Fruit fly (Drosophila melanogaster) whole organism: ENCODE results near the gene RpL3.

Source experiments
- CG8478 ChIP-seq: fragments of >200 bp; optimal IDR thresholded peaks from 2 replicates; lab custom pipeline; 2018; ENCODE audit warnings: inconsistent platforms
- Dll ChIP-seq: fragments of >200 bp; optimal IDR thresholded peaks from 2 replicates; lab custom pipeline; 2017
- EcR ChIP-seq, 2 experiments: fragments of >200 bp; optimal IDR thresholded peaks; 2 replicates each; lab custom pipeline; 2017; ENCODE audit warnings: missing biosample characterization in 2 of 2, missing genetic modification characterization in 2 of 2, missing genetic modification reagents in 2 of 2
- pan ChIP-seq: fragments of >200 bp; optimal IDR thresholded peaks from 2 replicates; lab custom pipeline; 2017
- psq ChIP-seq: fragments of >200 bp; optimal IDR thresholded peaks from 2 replicates; lab custom pipeline; 2017
- usp ChIP-seq: fragments of >200 bp; optimal IDR thresholded peaks from 2 replicates; lab custom pipeline; 2017; ENCODE audit warnings: missing biosample characterization, missing genetic modification characterization, mixed read lengths

Gene RpL3

DNA sequence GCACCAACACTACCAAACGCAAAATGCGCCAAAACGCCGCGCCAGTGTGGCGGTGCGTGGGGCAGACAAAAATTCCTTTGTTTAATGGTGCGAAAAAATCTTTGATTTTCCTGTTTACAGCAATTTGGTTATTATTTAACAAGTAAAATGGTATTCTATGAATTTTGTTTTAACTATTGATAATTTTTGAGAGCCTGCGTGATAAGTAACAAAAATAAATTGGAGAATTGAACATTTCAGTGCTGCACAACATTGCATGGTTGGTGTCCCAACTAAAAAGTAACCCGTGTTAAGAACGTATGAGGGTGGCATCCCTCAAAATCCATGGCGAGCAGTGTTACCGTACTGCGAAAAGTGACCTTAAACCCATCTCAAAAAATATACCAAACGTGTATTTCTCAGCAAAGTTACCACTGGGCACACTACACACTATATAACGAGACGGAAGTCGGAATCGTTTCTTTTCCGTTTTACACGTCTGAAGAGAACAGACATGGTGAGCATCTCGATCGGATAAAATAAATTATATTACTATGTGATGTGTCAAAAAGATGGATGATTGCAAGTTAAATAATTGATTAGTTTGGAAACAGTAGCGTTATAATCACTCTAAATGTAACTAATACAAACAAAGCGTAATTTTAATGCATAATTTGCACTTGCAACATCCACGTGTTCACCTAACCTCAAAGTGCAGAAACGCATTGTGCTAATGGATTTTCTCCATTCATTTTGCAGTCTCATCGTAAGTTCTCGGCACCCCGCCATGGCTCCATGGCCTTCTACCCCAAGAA lies at the start of gene RpL3, which contains the start of gene CG6693:
Gene RpL3, plus strand, starts transcription at position 458 of the 794 bp plus-strand sequence.
Gene CG6693, minus strand, starts transcription at position 203 of the 794 bp plus-strand sequence.
- TF ChIP-seq pan = no peak
- TF ChIP-seq CG8478 = no peak
- TF ChIP-seq EcR (GFP tag; optimal IDR thresholded peaks at IDR 0.05; lab: Kevin White, UChicago) = no peak
- no peak for TF ChIP-seq Dll (lab: Kevin White, UChicago)
- TF ChIP-seq psq (lab: Kevin White, UChicago) = no peak
- TF ChIP-seq usp = no peak

DNA sequence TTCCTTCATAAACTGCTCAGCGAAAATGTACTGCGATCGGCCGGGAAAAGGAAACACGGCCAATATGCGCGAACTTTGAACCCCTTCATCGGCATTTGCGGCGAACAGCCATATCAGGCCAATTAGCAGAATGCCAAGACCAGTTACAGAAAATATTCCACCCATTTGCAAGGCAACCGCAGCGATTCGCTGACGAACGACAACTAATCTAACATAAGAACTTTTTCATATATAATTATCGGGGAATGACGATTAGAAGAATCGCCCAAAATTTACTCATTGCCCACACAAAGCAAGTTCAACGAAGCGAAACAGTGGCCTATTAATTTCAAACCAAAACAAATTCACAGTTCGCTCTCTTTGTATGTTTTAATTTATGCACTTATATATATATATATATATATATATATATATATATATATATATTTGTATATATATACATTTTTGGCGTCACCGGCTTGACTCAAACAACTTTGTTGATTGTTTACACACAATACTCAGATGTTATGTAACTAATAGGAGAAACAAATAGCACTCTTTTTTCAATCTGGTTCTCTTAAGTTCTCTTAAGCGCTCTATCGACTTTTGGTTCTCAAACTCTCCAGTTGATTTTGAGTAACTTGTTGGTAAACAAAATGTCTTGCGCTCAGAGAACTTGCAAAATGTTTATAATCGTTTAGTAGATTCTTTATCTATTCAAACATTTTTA lies 49.1 kb upstream of the RpL3 start, which contains the start of gene Ugt35A1:
Gene Ugt35A1, minus strand, starts transcription at position 205 of the 709 bp plus-strand sequence.
- TF ChIP-seq Dll (lab: Kevin White, UChicago) (no peak), pan (no peak), usp (no peak), psq (lab: Kevin White, UChicago) (no peak), CG8478 (no peak), EcR (GFP tag; optimal IDR thresholded peaks at IDR 0.05; lab: Kevin White, UChicago) (no peak)

DNA sequence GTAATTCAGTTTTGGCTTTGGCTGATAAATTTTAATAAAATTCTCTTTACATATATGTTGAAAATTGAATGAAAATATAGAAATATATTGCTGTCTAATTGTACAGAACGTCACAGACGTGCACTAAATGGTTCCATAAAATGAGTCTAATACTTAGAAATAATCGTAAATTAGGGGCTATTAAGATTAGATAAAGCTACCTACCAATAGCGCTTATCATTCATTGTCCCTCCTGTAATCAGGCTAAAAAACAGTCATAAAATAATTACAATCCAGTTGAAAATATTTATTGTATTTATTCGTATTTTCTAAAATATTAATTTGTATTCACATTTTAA lies 48.6 kb upstream of the RpL3 start:
- TF ChIP-seq psq (lab: Kevin White, UChicago) (no peak), CG8478 (no peak), usp (no peak), pan (no peak), Dll (lab: Kevin White, UChicago) (no peak), EcR (GFP tag; optimal IDR thresholded peaks at IDR 0.05; lab: Kevin White, UChicago) (no peak)

DNA sequence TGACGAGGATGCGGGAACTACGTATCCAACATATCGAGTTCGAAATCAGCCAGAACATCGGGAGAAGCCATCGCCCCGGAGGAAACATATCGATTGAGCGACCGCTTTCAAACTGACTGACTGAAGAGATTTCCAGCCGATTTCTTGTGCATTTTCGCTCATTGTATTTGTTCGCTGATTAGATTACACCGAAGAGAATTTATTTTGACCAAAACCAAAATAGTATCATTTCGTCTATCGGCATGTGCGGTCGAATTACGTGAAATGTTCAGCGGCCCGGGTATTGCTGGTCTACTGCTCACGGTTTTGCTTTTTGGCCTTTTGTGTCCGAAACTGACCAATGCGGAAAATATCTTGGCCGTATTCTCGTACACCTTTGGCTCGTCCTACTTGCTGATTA lies 46.4 kb upstream of the RpL3 start, which contains the start of the genes Ugt304A1 and Ugt303A1:
Gene Ugt304A1, minus strand, starts transcription at position 101 of the 400 bp plus-strand sequence.
Gene Ugt303A1, plus strand, starts transcription at position 222 of the 400 bp plus-strand sequence.
- no peak for TF ChIP-seq EcR (GFP tag; optimal IDR thresholded peaks at IDR 0.05; lab: Kevin White, UChicago)
- TF ChIP-seq CG8478 = no peak

DNA sequence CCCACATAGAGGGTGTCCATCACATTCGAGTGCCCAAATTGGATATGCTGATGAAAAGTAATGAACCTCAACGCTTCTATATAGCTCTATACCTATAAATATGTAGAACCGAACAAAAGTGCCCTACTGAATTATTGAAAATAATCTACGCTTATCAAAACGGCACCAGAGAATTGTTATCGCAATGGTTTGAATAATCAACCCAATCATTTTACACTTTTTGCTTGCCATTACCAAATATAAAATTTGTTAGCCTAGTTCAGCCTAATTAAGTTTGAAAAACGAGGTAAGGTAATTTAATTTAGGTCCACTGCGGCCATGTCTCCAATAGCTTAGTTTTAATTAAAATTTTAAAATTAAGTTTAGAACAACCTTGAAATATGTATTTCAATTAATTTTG lies 45.9 kb upstream of the RpL3 start:
- TF ChIP-seq psq (lab: Kevin White, UChicago) (no peak), EcR (GFP tag; optimal IDR thresholded peaks at IDR 0.05; lab: Kevin White, UChicago) (no peak), usp (no peak), pan (no peak), CG8478 (no peak), Dll (lab: Kevin White, UChicago) (no peak)

DNA sequence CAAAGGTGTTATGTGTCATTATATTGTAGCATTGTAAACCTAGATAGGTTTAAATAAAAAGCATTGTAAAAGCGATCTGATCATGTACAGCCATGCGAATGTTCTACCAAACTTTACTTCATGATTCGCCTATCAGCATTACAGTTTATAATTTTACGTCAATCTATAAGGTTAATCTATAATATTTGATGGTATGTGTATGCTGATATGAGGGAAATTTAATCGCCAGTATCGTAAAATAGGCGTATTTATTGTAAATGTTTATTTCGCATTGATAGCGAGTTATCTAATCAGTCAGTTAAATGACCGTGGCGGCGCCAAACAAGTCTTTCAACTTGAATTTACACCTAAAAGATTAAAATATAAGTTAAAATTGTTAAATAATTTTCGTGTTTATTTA lies 44.1 kb upstream of the RpL3 start:
- TF ChIP-seq psq (lab: Kevin White, UChicago) (no peak), usp (no peak), CG8478 (no peak), Dll (lab: Kevin White, UChicago) (no peak), EcR (GFP tag; optimal IDR thresholded peaks at IDR 0.05; lab: Kevin White, UChicago) (no peak), pan (no peak)

DNA sequence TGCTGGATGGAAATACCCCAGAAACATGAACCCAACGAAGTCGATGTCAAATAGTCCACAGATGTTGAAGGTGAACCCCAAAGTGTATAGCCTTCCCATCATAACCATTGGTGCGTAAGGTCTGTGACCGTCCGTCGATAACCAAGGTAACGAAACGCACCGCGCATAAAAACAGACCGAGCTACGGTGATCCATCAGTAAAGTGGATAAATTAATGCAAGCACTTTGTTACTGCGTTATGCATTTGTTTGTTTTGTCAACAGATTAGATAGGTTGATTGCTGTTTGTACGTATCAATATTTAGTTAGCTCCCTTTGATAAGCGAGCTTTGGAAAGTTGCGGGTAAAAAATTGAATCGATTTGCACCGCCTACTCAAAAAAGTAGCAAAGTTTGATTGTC lies 43.4 kb upstream of the RpL3 start:
- TF ChIP-seq usp = no peak
- TF ChIP-seq psq (lab: Kevin White, UChicago) = no peak
- TF ChIP-seq pan = no peak
- no peak for TF ChIP-seq Dll (lab: Kevin White, UChicago)
- no peak for TF ChIP-seq EcR (GFP tag; optimal IDR thresholded peaks at IDR 0.05; lab: Kevin White, UChicago)

DNA sequence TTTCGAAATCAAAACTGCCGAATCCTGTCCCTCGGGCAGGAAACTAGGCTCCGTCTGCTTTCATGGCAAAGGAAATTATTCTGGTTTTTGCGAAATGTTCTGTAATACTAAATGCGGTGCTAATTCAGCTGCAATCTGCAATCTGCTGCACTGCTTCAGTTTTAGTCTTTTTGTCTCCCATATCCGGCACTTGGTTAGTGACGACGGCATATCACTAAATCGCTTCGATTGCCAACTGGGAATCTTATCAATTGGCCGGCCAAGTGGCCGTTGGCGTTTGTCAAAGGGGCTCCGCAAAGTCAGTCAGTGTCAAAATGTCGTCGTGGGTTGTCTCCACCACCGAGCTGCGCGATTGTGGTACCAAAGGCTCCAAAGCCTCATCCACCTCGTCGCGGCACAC lies 25.9 kb upstream of the RpL3 start, which contains the start of gene CG18577:
Gene CG18577, plus strand, starts transcription at position 301 of the 400 bp plus-strand sequence.
- no peak for TF ChIP-seq Dll (lab: Kevin White, UChicago)
- TF ChIP-seq psq (lab: Kevin White, UChicago) = no peak
- TF ChIP-seq pan = no peak
- no peak for TF ChIP-seq CG8478
- TF ChIP-seq EcR (GFP tag; optimal IDR thresholded peaks at IDR 0.05; lab: Kevin White, UChicago) = no peak
- no peak for TF ChIP-seq usp

DNA sequence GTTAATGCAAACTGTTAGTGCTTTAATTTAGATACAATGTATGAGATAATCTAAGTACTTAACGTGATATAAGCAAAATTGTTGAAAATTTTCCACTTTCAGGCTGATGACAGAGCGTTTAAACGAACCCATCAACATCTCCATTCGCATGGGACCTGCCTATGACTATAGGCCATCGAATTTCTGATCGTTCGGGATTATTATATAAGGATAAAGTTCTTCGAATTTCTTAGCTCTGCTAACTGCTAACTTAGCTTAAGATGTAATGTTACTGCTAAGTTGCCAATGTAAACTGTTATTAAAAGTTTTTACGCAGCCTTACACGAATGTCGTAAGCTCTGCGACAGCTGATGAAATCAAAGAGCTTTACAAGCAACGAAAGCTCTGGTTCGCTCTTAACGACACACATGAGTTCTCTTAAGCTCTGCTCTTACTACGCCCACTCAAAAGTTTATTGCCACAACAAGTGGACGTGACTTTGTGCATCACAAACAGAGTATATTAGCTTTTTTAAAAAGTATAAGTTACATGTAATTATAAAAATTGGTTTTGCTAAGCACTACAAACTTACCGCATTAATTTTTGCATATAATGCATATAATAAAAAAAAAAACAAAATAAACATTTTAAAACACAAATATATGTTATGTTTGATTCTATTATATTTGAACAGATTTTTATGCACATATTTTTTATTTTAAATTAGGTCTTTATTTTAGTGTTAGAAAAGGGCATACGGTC lies 24.9 kb upstream of the RpL3 start:
- TF ChIP-seq CG8478 (no peak), pan (no peak)

DNA sequence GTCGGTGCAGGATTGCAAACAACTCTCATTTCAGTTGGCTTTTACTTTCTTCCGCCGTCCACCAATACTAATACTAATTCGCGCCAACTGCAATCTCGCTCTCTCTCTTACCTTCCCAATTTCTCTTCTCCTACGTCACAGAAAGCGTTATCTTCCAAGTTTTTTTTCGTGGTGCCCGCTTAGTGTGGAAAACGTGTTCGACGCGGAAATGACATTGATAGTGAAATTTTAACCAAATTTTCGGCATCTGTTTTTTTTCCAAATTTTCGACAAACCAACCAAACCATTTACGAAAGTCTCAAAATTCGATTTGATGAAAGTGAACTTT lies 24.3 kb upstream of the RpL3 start, which contains the start of gene cu:
Gene cu, plus strand, starts transcription at position 204 of the 328 bp plus-strand sequence.
- no peak for TF ChIP-seq pan
- no peak for TF ChIP-seq CG8478
- TF ChIP-seq psq (lab: Kevin White, UChicago) = no peak
- TF ChIP-seq Dll (lab: Kevin White, UChicago) = no peak
- TF ChIP-seq usp = no peak

DNA sequence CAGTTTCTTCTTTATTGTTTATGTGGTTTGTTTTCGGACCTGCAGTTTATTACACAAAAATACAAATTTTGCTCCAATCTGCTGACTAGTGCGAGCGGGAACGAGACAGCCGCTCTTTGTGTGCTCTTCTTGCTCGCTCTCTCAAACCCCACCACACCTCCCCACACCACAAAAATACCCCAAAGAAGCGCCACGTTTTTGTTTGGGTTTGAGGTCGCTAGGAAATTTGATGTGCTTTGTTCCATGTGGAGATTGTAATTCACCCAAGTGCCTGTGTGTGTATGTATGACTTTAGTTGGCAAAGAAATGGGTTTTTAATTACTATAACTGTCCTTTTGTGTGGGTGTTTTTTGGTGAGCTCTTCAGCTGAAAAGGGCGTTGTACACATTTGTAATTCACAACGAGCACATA lies 23.6 kb upstream of the RpL3 start:
- TF ChIP-seq pan (no peak), CG8478 (no peak), Dll (lab: Kevin White, UChicago) (no peak), EcR (GFP tag; optimal IDR thresholded peaks at IDR 0.05; lab: Kevin White, UChicago) (peak in 1 of 2 experiments; percentile 1)

DNA sequence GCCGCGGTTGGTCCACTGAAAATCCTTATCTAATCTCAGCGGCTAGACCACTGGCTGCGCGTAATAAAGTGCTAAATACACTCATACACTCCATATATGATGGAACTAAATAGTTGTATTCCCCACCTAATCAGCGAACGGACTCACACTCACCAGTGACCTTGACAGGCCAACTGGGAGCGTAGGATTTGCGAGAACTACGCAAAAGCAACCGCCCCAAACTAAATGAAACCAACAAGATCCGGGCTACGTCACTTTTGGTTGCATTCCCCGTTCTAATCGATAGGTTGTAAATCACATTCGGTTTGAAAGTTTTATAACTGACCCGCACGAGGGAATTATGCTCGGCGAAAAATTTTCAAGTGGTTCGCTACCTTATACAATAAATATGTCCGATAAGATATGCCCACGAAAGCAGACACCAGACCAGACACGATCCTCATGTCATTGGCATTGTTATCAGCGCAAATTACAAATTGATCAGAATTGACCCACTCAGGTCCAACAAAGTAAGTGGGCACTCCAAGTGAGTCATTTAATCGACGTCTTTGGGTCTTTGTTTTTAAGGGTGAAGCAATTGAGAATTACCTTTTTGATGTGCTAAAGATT lies 22.4 kb upstream of the RpL3 start:
- TF ChIP-seq usp (no peak), CG8478 (no peak), EcR (GFP tag; optimal IDR thresholded peaks at IDR 0.05; lab: Kevin White, UChicago) (no peak), Dll (lab: Kevin White, UChicago) (no peak), psq (lab: Kevin White, UChicago) (no peak), pan (no peak)
